Fruit fly (Drosophila melanogaster) whole organism, prepupa: ENCODE results near the gene RIOK1.

Experiments
- CG32006 ChIP-seq: fragments of 200-800 bp; sonication (Bioruptor generic); optimal IDR thresholded peaks from 3 replicates; lab custom pipeline; 2017; ENCODE audit warnings: missing biosample characterization, mild to moderate bottlenecking, missing genetic modification characterization
- CG8632 ChIP-seq: fragments of 200-800 bp; sonication (Bioruptor generic); optimal IDR thresholded peaks from 3 replicates; lab custom pipeline; 2016; ENCODE audit warnings: missing biosample characterization, missing genetic modification characterization
- Met ChIP-seq: fragments of 200-800 bp; sonication (Bioruptor generic); optimal IDR thresholded peaks from 3 replicates; lab custom pipeline; 2016; ENCODE audit warnings: missing biosample characterization, missing genetic modification characterization
- Smox ChIP-seq: fragments of 200-800 bp; sonication (Bioruptor generic); optimal IDR thresholded peaks from 3 replicates; lab custom pipeline; 2016; ENCODE audit warnings: missing biosample characterization, missing genetic modification characterization
- lz ChIP-seq: fragments of 200-800 bp; sonication (Bioruptor generic); optimal IDR thresholded peaks from 3 replicates; lab custom pipeline; 2016; ENCODE audit warnings: missing biosample characterization, missing genetic modification characterization
- pdm3 ChIP-seq: fragments of 200-800 bp; sonication (Bioruptor generic); optimal IDR thresholded peaks from 3 replicates; lab custom pipeline; 2016; ENCODE audit warnings: missing biosample characterization, missing genetic modification characterization

- no peak for TF ChIP-seq CG8632 (GFP tag; lab: Kevin White, UChicago)
- TF ChIP-seq CG32006 (GFP tag; lab: Kevin White, UChicago): no peak
- TF ChIP-seq Smox (GFP tag; lab: Kevin White, UChicago): no peak
- no peak for TF ChIP-seq lz (GFP tag; lab: Kevin White, UChicago)
- no peak for TF ChIP-seq pdm3 (GFP tag; lab: Kevin White, UChicago)
- TF ChIP-seq Met (GFP tag; lab: Kevin White, UChicago): no peak
Measured at dm6 chr3L:11685876-11686275, 37.6 kb upstream of the RIOK1 start.
